Worm (Caenorhabditis elegans) whole organism, late embryonic: ENCODE data around the gene Y48B6A.10.

Experiments
- C38D4.7 ChIP-seq: fragments of 200-800 bp; sonication (Bioruptor generic); optimal IDR thresholded peaks from 2 replicates; lab custom pipeline; 2018; ENCODE audit warnings: mild to moderate bottlenecking, missing genetic modification characterization, moderate library complexity, missing compliant biosample characterization
- F13H6.1 ChIP-seq: sonication (generic microtip); optimal IDR thresholded peaks from 2 replicates; lab custom pipeline; 2016; ENCODE audit warnings: missing genetic modification characterization, missing compliant biosample characterization
- K02D7.2 ChIP-seq: sonication (generic microtip); optimal IDR thresholded peaks from 2 replicates; lab custom pipeline; 2017; ENCODE audit warnings: mild to moderate bottlenecking, missing genetic modification characterization, missing compliant biosample characterization
- K09A11.1 ChIP-seq: sonication (generic microtip); optimal IDR thresholded peaks from 2 replicates; lab custom pipeline; 2017; ENCODE audit warnings: antibody characterized with exemption, mild to moderate bottlenecking, missing genetic modification characterization, missing compliant biosample characterization; ENCODE audit not compliant: insufficient read depth
- T23F11.4 ChIP-seq: fragments of 200-800 bp; sonication (Bioruptor generic); optimal IDR thresholded peaks from 2 replicates; lab custom pipeline; 2018; ENCODE audit warnings: mild to moderate bottlenecking, missing genetic modification characterization, missing compliant biosample characterization
- Y22D7AL.16 ChIP-seq: sonication (generic microtip); optimal IDR thresholded peaks from 2 replicates; lab custom pipeline; 2016; ENCODE audit warnings: missing genetic modification characterization, missing compliant biosample characterization
- ahr-1 ChIP-seq: sonication (generic microtip); optimal IDR thresholded peaks from 2 replicates; lab custom pipeline; 2016; ENCODE audit warnings: missing genetic modification characterization, missing compliant biosample characterization
- ama-1 ChIP-seq: fragments of 150-350 bp; optimal IDR thresholded peaks from 2 replicates; lab custom pipeline; 2014
- ceh-14 ChIP-seq: sonication (generic microtip); optimal IDR thresholded peaks from 2 replicates; lab custom pipeline; 2016; ENCODE audit warnings: missing genotype, missing genetic modification characterization, missing compliant biosample characterization
- ceh-2 ChIP-seq: sonication (generic microtip); optimal IDR thresholded peaks from 2 replicates; lab custom pipeline; 2016; ENCODE audit warnings: missing genotype, missing genetic modification characterization, missing compliant biosample characterization
- ceh-24 ChIP-seq: sonication (generic microtip); optimal IDR thresholded peaks from 2 replicates; lab custom pipeline; 2016; ENCODE audit warnings: mild to moderate bottlenecking, missing genetic modification characterization, missing compliant biosample characterization
- ceh-34 ChIP-seq: sonication (generic microtip); optimal IDR thresholded peaks from 2 replicates; lab custom pipeline; 2016; ENCODE audit warnings: mild to moderate bottlenecking, missing genetic modification characterization, missing compliant biosample characterization
- ceh-45 ChIP-seq: fragments of 200-800 bp; sonication (Bioruptor generic); IDR thresholded peaks from 2 replicates; pipeline ENCODE4 v1.3.6; 2022; ENCODE audit warnings: missing genetic modification reagents, missing genetic modification characterization, missing compliant biosample characterization
- ceh-6 ChIP-seq: fragments of 200-800 bp; sonication (Bioruptor generic); optimal IDR thresholded peaks from 2 replicates; lab custom pipeline; 2018; ENCODE audit warnings: mild to moderate bottlenecking, missing genetic modification characterization, missing compliant biosample characterization
- ceh-9 ChIP-seq: sonication (generic microtip); optimal IDR thresholded peaks from 2 replicates; lab custom pipeline; 2016; ENCODE audit warnings: mild to moderate bottlenecking, missing genetic modification characterization, inconsistent platforms, missing compliant biosample characterization
- dmd-4 ChIP-seq: sonication (generic microtip); optimal IDR thresholded peaks from 2 replicates; lab custom pipeline; 2016; ENCODE audit warnings: borderline replicate concordance, missing genetic modification characterization, missing compliant biosample characterization
- dve-1 ChIP-seq: sonication (generic microtip); optimal IDR thresholded peaks from 2 replicates; lab custom pipeline; 2017; ENCODE audit warnings: antibody characterized with exemption, mild to moderate bottlenecking, missing genetic modification characterization, missing compliant biosample characterization
- elt-4 ChIP-seq: sonication (generic microtip); optimal IDR thresholded peaks from 2 replicates; lab custom pipeline; 2016; ENCODE audit warnings: missing genetic modification characterization, missing compliant biosample characterization
- eyg-1 ChIP-seq: sonication (generic microtip); optimal IDR thresholded peaks from 2 replicates; lab custom pipeline; 2016; ENCODE audit warnings: missing genotype, missing genetic modification characterization, missing compliant biosample characterization
- fax-1 ChIP-seq: sonication (generic microtip); optimal IDR thresholded peaks from 2 replicates; lab custom pipeline; 2016; ENCODE audit warnings: missing genotype, missing genetic modification characterization, missing compliant biosample characterization
- hlh-13 ChIP-seq: fragments of 200-800 bp; sonication (Bioruptor generic); optimal IDR thresholded peaks from 2 replicates; lab custom pipeline; 2018; ENCODE audit warnings: mild to moderate bottlenecking, missing genetic modification characterization, missing compliant biosample characterization
- hlh-15 ChIP-seq: sonication (generic microtip); optimal IDR thresholded peaks from 2 replicates; lab custom pipeline; 2016; ENCODE audit warnings: missing genetic modification characterization, missing compliant biosample characterization
- lim-6 ChIP-seq: sonication (generic microtip); optimal IDR thresholded peaks from 2 replicates; lab custom pipeline; 2016; ENCODE audit warnings: missing genetic modification characterization, missing compliant biosample characterization
- nfya-1 ChIP-seq: sonication (generic microtip); optimal IDR thresholded peaks from 2 replicates; lab custom pipeline; 2017; ENCODE audit warnings: missing genetic modification characterization, mild to moderate bottlenecking, missing compliant biosample characterization, antibody characterized with exemption, moderate library complexity
- npax-4 ChIP-seq: sonication (generic microtip); optimal IDR thresholded peaks from 2 replicates; lab custom pipeline; 2016; ENCODE audit warnings: missing genetic modification characterization, missing compliant biosample characterization
- pat-9 ChIP-seq: fragments of 200-800 bp; sonication (Bioruptor generic); optimal IDR thresholded peaks from 2 replicates; lab custom pipeline; 2018; ENCODE audit warnings: mild to moderate bottlenecking, missing genetic modification characterization, moderate library complexity, missing compliant biosample characterization
- pax-1 ChIP-seq: fragments of 150-350 bp; optimal IDR thresholded peaks from 2 replicates; lab custom pipeline; 2014; ENCODE audit warnings: missing biosample characterization, missing genetic modification characterization
- pha-2 ChIP-seq: sonication (generic microtip); optimal IDR thresholded peaks from 2 replicates; lab custom pipeline; 2017; ENCODE audit warnings: mild to moderate bottlenecking, missing genetic modification characterization, missing compliant biosample characterization
- pha-4 ChIP-seq: fragments of 150-350 bp; optimal IDR thresholded peaks from 2 replicates; lab custom pipeline; 2018; ENCODE audit warnings: missing biosample characterization, missing genetic modification reagents, missing genetic modification characterization
- pqm-1 ChIP-seq: sonication (generic microtip); optimal IDR thresholded peaks from 2 replicates; lab custom pipeline; 2016; ENCODE audit warnings: missing genetic modification characterization, missing compliant biosample characterization
- sdc-2 ChIP-seq: sonication (generic microtip); optimal IDR thresholded peaks from 2 replicates; lab custom pipeline; 2016; ENCODE audit warnings: missing genotype, missing genetic modification characterization, missing compliant biosample characterization
- sox-2 ChIP-seq: fragments of 200-800 bp; sonication (Bioruptor generic); IDR thresholded peaks from 2 replicates; pipeline ENCODE4 v1.3.6; 2022; ENCODE audit warnings: missing genetic modification reagents, missing genetic modification characterization, missing compliant biosample characterization
- ttx-3 ChIP-seq: sonication (generic microtip); optimal IDR thresholded peaks from 2 replicates; lab custom pipeline; 2016; ENCODE audit warnings: missing genetic modification reagents, missing genetic modification characterization, missing compliant biosample characterization
- unc-55 ChIP-seq: sonication (generic microtip); optimal IDR thresholded peaks from 2 replicates; lab custom pipeline; 2017; ENCODE audit warnings: missing biosample characterization, missing genetic modification reagents, missing genetic modification characterization

Y48B6A.10 gene

DNA sequence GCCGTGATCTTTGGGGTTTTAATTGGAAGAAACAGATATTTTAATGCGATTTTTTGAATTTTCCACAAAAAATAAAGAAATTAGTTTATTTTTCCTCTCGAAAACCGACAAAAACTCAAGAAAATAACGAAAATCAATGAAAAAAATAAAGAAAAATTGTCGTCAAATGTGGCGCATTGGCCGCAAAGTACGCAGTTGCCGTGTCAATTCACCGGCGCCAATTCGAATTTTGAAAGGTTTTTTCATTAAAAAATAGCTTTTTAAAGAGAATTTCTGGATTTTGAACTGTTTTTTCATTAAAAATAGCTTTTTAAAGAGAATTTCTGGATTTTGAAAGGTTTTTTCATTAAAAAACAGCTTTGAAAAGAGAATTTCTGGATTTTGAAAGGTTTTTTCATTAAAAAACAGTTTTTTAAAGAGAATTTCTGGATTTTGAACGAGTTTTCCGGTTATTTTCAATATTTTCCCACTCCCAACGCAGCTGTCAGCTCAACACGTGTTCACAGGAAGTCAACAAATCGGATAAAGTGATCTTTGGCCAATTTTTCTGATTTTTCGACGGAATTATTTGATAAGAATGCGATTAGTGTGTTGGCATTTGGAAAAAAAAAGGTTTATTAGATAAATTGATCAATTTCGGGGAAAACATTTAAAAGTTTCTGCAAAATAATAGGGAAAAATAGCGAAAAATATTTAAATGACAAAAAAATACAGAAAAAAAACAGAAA lies 20.3 kb downstream of the Y48B6A.10 start:
- no peak for TF ChIP-seq pax-1
- no peak for TF ChIP-seq ceh-45 (GFP tag; lab: Robert Waterston, UW)
- no peak for TF ChIP-seq K02D7.2 (tag; lab: Kevin White, UChicago)
- TF ChIP-seq eyg-1, result no peak
- TF ChIP-seq hlh-13 (GFP tag; lab: Kevin White, UChicago), result no peak

DNA sequence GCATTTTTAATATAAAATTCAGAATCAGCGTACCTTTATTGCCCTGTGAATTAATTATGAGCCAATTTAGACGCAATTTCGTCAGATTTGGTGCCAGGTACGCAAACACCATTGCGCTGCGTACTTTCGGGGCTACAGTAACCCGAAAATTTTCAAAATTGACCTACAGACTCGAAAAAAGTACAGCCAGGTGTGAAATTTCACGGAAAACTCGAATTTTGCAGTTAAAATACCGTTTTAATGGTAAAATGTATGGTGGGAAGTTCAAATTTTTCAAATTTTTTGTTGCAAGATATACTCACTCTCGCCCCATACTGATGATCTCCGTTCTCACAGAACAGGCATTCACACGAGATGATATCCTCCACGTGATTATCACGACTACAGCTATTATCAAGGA lies 22.4 kb downstream of the Y48B6A.10 start:
- TF ChIP-seq unc-55 (GFP tag; lab: Kevin White, UChicago), result no peak
- no peak for TF ChIP-seq ceh-14 (tag; lab: Kevin White, UChicago)
- TF ChIP-seq ceh-24 (tag; lab: Kevin White, UChicago), result no peak
- no peak for TF ChIP-seq pax-1
- no peak for TF ChIP-seq pat-9 (tag; lab: Kevin White, UChicago)
- TF ChIP-seq ahr-1 (tag; lab: Kevin White, UChicago), result no peak

DNA sequence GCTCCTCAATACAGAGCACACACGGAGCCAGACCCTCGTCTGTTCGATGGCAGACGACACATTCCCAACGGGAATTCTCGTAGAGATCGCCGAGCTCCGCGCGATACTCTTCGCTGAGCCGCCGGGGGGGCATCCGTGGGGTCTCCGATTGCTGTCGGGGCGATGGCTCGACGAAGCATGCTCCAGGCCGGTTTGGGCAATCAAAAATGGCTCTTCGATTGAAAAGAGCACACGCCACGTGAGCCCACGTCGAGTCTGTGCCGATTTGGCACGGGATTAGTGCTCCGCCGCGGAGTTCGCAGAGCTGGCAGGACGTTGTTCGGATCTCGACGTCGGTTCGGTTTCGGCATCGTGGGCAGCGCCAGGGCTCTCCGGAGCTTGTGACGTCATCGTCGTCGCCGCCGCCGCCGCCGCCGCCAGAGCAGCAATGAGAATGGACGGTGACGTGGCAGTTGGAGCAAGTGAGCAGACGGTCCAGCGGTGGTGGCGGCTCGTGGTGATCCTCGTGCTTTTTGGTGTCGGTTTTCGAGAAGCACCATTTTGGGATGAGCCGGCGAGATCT lies 23.1 kb downstream of the Y48B6A.10 start:
- no peak for TF ChIP-seq ama-1 (lab: Kevin White, UChicago)
- no peak for TF ChIP-seq npax-4 (tag; lab: Kevin White, UChicago)
- TF ChIP-seq pha-4, result no peak
- peak; percentile 17 for TF ChIP-seq sdc-2 (tag; lab: Kevin White, UChicago)
- TF ChIP-seq Y22D7AL.16, result no peak

DNA sequence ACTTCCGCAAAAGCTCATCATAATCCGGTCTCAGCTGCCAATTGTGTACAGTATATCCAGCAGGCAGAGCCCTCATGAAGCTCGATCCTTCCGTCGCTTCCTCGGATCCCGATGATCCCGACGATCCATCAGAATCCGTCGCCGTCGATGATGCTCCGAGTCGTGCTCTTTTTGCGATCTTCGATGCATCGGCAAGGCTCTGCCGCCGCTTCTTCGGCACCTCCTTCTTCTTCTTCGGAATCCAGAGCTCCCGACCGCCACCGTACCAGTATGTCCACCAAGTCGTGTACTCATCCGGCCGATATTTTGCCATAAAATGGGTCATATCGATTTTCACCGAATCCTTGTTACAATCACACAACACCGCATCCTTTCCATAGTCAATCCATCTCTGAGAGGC lies 25.7 kb downstream of the Y48B6A.10 start:
- TF ChIP-seq ceh-9 (no peak), lim-6 (no peak), ceh-6 (GFP tag; lab: Kevin White, UChicago) (no peak), nfya-1 (tag; lab: Kevin White, UChicago) (no peak), dve-1 (tag; lab: Kevin White, UChicago) (no peak), fax-1 (tag; lab: Kevin White, UChicago) (no peak), ceh-2 (tag; lab: Kevin White, UChicago) (no peak), ceh-24 (tag; lab: Kevin White, UChicago) (no peak), elt-4 (tag; lab: Kevin White, UChicago) (peak; percentile 83)

DNA sequence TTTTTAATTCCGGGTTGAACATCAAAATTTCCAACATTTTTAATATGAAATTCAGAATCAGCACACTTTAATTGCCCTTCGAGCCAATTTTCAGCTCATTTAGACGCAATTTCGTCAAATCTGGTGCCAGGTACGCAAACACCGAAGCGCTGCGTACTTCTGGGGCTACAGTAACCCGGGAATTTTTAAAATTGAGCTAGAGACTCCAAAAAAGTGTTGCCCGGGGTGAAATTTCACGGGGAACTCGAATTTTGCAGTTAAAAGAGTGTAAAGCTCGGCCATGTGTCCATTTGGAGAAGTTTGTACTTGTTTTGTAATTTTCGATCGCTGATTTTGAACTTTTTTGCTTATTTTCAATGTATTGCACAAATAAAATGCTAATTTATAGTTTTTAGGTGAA lies 28.1 kb downstream of the Y48B6A.10 start:
- TF ChIP-seq F13H6.1 (tag; lab: Kevin White, UChicago) (no peak), C38D4.7 (GFP tag; lab: Kevin White, UChicago) (no peak), T23F11.4 (no peak), pqm-1 (tag; lab: Kevin White, UChicago) (no peak), hlh-15 (tag; lab: Kevin White, UChicago) (no peak), lim-6 (no peak), ceh-34 (tag; lab: Kevin White, UChicago) (no peak), sox-2 (GFP tag; lab: Robert Waterston, UW) (no peak), ttx-3 (tag; lab: Kevin White, UChicago) (no peak), pha-2 (no peak), elt-4 (tag; lab: Kevin White, UChicago) (no peak), dmd-4 (tag; lab: Kevin White, UChicago) (no peak), Y22D7AL.16 (no peak), K09A11.1 (tag; lab: Kevin White, UChicago) (no peak)
- TF ChIP-seq, all 69 proteins: peak for 0
